Worm (Caenorhabditis elegans): ENCODE measurements around the gene Y62E10A.6.
A peak's percentile ranks its signal among the peaks of the same experiment; 100 is the strongest.

The Y62E10A.6 gene

ce11 chrIV:13392230-13392629, 20.4 kb downstream of the Y62E10A.6 start (continued):
- no peak for TF ChIP-seq madf-5 (GFP tag; IDR thresholded peaks at IDR 0.05)
- TF ChIP-seq cey-2 (tag; optimal IDR thresholded peaks at IDR 0.05; ENCODE audit: borderline replicate concordance, insufficient read depth) = no peak
- 0 out of 2 replicates have a peak, but pooled peaks have one; percentile 44 for TF ChIP-seq egl-43 (GFP tag; IDR thresholded peaks at IDR 0.05)
- TF ChIP-seq ceh-62 (tag; optimal IDR thresholded peaks at IDR 0.05) = no peak

DNA sequence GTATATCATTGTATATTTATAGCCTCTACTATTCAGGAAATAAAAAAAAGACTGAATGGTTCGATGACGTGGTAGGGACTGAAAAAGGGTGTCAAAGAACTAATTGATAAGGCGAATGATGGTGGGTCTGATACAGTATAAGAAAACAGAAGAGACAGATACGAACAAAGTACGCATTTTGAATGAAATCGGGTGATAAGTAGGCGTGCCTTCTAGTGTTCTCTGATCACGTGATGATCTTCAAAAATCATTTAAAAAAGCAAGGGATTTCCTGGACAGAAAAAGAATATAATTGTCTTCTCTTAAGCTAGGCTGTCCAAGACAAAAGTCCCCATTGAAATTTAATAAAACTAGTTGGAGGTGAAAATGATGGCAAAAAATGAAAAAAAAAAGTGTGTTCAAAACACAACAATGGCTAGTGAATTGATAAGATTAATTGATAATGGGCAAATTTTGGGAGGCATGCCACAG, 21.5 kb downstream of the Y62E10A.6 start:
- TF ChIP-seq T20F7.1 (GFP tag; optimal IDR thresholded peaks at IDR 0.05) (peak; percentile 51), hif-1 (tag; optimal IDR thresholded peaks at IDR 0.05) (peak in 1 of 2 experiments; percentile 62), nhr-6 (tag; optimal IDR thresholded peaks at IDR 0.05) (peak; percentile 34), unc-62 (GFP tag; optimal IDR thresholded peaks at IDR 0.05 in 1 of 2) (peak in 1 of 2 experiments; percentile 83), unc-62 (tag; optimal IDR thresholded peaks at IDR 0.05) (no peak), dmd-8 (GFP tag; IDR thresholded peaks at IDR 0.05) (no peak), unc-39 (tag; optimal IDR thresholded peaks at IDR 0.05) (no peak), lsy-2 (tag; optimal IDR thresholded peaks at IDR 0.05) (no peak), aha-1 (tag) (peak; percentile 97), mdl-1 (tag; optimal IDR thresholded peaks at IDR 0.05) (peak in 1 of 2 experiments; percentile 75), ceh-20 (GFP tag; IDR thresholded peaks at IDR 0.05) (peak; percentile 7; the same call in 1 of the 2 replicates), mep-1 (tag; optimal IDR thresholded peaks at IDR 0.05) (peak; percentile 5), ces-1 (GFP tag; optimal IDR thresholded peaks at IDR 0.05) (no peak), daf-16 (GFP tag; optimal IDR thresholded peaks at IDR 0.05) (peak in 1 of 2 experiments; percentile 55), daf-16 (tag; optimal IDR thresholded peaks at IDR 0.05) (peak; percentile 70), nhr-10 (tag; optimal IDR thresholded peaks at IDR 0.05) (peak; percentile 87), zfp-3 (GFP tag; conservative IDR thresholded peaks at IDR 0.05) (no peak), daf-12 (tag; optimal IDR thresholded peaks at IDR 0.05) (no peak), nhr-28 (tag; optimal IDR thresholded peaks at IDR 0.05) (peak; percentile 68), ZK546.5 (tag; optimal IDR thresholded peaks at IDR 0.05) (no peak), hmg-1.1 (GFP tag; IDR thresholded peaks at IDR 0.05) (no peak), mxl-3 (GFP tag; optimal IDR thresholded peaks at IDR 0.05) (peak; percentile 21), gei-8 (GFP tag; optimal IDR thresholded peaks at IDR 0.05) (peak; percentile 46), F10B5.3 (tag; optimal IDR thresholded peaks at IDR 0.05) (no peak), spr-3 (GFP tag; optimal IDR thresholded peaks at IDR 0.05) (no peak), dmd-9 (GFP tag; IDR thresholded peaks at IDR 0.05) (no peak), lim-7 (GFP tag; IDR thresholded peaks at IDR 0.05) (no peak), hlh-30 (tag; optimal IDR thresholded peaks at IDR 0.05; ENCODE audit: insufficient read depth) (peak; percentile 75), zag-1 (tag; optimal IDR thresholded peaks at IDR 0.05) (no peak), nhr-11 (tag; optimal IDR thresholded peaks at IDR 0.05) (no peak), mdt-29 (GFP tag; IDR thresholded peaks at IDR 0.05) (peak; percentile 61), lir-3 (tag; optimal IDR thresholded peaks at IDR 0.05) (no peak), duxl-1 (tag; optimal IDR thresholded peaks at IDR 0.05; ENCODE audit: poor library complexity) (no peak), Y75B8A.6 (GFP tag; IDR thresholded peaks at IDR 0.05) (0 out of 2 replicates have a peak, but pooled peaks have one; percentile 57), mes-2 (tag; optimal IDR thresholded peaks at IDR 0.05; ENCODE audit: poor library complexity, severe bottlenecking) (peak; percentile 7), F26F4.8 (GFP tag; conservative IDR thresholded peaks at IDR 0.05) (no peak), cey-2 (tag; optimal IDR thresholded peaks at IDR 0.05; ENCODE audit: borderline replicate concordance, insufficient read depth) (peak; percentile 1), dve-1 (tag; optimal IDR thresholded peaks at IDR 0.05; ENCODE audit: insufficient read depth) (peak; percentile 52), nhr-102 (tag; optimal IDR thresholded peaks at IDR 0.05) (peak; percentile 45), nhr-77 (tag; optimal IDR thresholded peaks at IDR 0.05) (peak; percentile 21), nhr-41 (GFP tag; IDR thresholded peaks at IDR 0.05) (no peak), lin-13 (GFP tag; optimal IDR thresholded peaks at IDR 0.05) (peak; percentile 23), nhr-48 (tag; optimal IDR thresholded peaks at IDR 0.05) (peak; percentile 81), ztf-11 (tag; optimal IDR thresholded peaks at IDR 0.05) (no peak), sdz-12 (GFP tag; optimal IDR thresholded peaks at IDR 0.05) (no peak), Y48G9A.11 (GFP tag; IDR thresholded peaks at IDR 0.05) (peak; percentile 22; the same call in 1 of the 2 replicates)

Measured in whole organism, L4 larva.